Worm (Caenorhabditis elegans): ENCODE results near the gene B0336.12.

The B0336.12 gene

ce11 chrIII:5729367-5729766, 19.4 kb upstream of the B0336.12 start:
- TF ChIP-seq unc-62 (GFP tag; optimal IDR thresholded peaks at IDR 0.05), result no peak

ce11 chrIII:5727827-5728226, 17.9 kb upstream of the B0336.12 start, which contains the start of gene egg-1:
TSS of gene egg-1 (plus strand) at chrIII:5728180.
- TF ChIP-seq unc-62 (GFP tag; optimal IDR thresholded peaks at IDR 0.05), result no peak

ce11 chrIII:5722550-5722949, 12.6 kb upstream of the B0336.12 start, which contains the start of gene wrm-1:
TSS of gene wrm-1 (plus strand) at chrIII:5722850.
- no peak for TF ChIP-seq unc-62 (GFP tag; optimal IDR thresholded peaks at IDR 0.05)

- no peak for TF ChIP-seq unc-62 (GFP tag; optimal IDR thresholded peaks at IDR 0.05)
Observed at ce11 chrIII:5721888-5722287, 11.9 kb upstream of the B0336.12 start.

ce11 chrIII:5721488-5721887, 11.5 kb upstream of the B0336.12 start:
- no peak for TF ChIP-seq unc-62 (GFP tag; optimal IDR thresholded peaks at IDR 0.05)

ce11 chrIII:5720266-5721019, 10.5 kb upstream of the B0336.12 start:
- TF ChIP-seq unc-62 (GFP tag; optimal IDR thresholded peaks at IDR 0.05), result no peak

- no peak for TF ChIP-seq unc-62 (GFP tag; optimal IDR thresholded peaks at IDR 0.05)
Observed at ce11 chrIII:5719832-5720194, 9.9 kb upstream of the B0336.12 start.

- no peak for TF ChIP-seq unc-62 (GFP tag; optimal IDR thresholded peaks at IDR 0.05)
Observed at ce11 chrIII:5719105-5719831, 9.3 kb upstream of the B0336.12 start.

ce11 chrIII:5718385-5718784, 8.4 kb upstream of the B0336.12 start:
- TF ChIP-seq unc-62 (GFP tag; optimal IDR thresholded peaks at IDR 0.05), result no peak

- TF ChIP-seq unc-62 (GFP tag; optimal IDR thresholded peaks at IDR 0.05), result no peak
Observed at ce11 chrIII:5717173-5717748, 7.3 kb upstream of the B0336.12 start.

- no peak for TF ChIP-seq unc-62 (GFP tag; optimal IDR thresholded peaks at IDR 0.05)
Observed at ce11 chrIII:5715467-5715866, 5.5 kb upstream of the B0336.12 start.

- no peak for TF ChIP-seq unc-62 (GFP tag; optimal IDR thresholded peaks at IDR 0.05)
Observed at ce11 chrIII:5714984-5715454, 5.1 kb upstream of the B0336.12 start.

ce11 chrIII:5714230-5714983, 4.5 kb upstream of the B0336.12 start, which contains the start of gene arf-1:
TSS of gene arf-1 (plus strand) at chrIII:5714886.
- TF ChIP-seq unc-62 (GFP tag; optimal IDR thresholded peaks at IDR 0.05), result no peak

- TF ChIP-seq unc-62 (GFP tag; optimal IDR thresholded peaks at IDR 0.05), result no peak
Observed at ce11 chrIII:5711881-5712643, 2.1 kb upstream of the B0336.12 start.

ce11 chrIII:5711242-5711641, 1.3 kb upstream of the B0336.12 start, which contains the start of gene rbm-26:
TSS of gene rbm-26 (plus strand) at chrIII:5711542.
- no peak for TF ChIP-seq unc-62 (GFP tag; optimal IDR thresholded peaks at IDR 0.05)
